Worm (Caenorhabditis elegans): Measurements from ENCODE around the gene C16C10.2.
A peak's percentile ranks its signal among the peaks of the same experiment; 100 is the strongest.

DNA sequence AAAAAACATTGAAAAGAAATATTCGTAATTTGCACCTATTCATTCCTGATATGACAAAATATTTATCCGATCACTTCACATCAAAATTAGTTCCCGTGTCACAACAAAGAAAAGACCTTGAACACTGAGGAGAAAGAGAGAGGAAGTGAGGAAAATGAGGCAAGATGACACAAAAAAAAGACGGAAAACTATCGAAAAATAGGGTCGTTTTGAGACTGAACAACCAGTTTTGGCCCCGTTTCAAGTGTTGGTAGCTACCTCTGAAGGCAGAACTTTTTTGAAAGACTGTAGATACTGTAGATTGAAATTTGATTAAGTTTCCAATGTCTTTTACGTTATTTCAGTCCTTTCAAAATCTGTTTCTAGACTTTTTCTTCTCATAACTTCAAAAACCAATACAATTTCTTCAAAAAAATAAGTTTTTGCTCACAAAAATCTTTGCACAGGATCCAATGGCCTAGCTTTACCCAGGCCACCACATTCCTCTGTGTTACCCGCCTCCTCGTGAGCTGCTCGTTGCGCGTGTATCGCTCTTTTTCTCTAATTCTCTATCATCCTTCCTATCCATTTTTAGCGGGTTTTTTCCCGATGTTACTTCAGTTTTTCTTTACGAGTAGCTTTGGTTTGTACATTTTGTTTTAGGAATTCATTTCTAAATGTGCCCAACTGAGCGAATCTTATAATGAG lies 18.0 kb upstream of the C16C10.2 start:
- TF ChIP-seq ZK546.5 (tag; optimal IDR thresholded peaks at IDR 0.05) (no peak), sem-4 (tag; optimal IDR thresholded peaks at IDR 0.05) (no peak), R02D3.7 (tag; optimal IDR thresholded peaks at IDR 0.05) (no peak), unc-62 (GFP tag; optimal IDR thresholded peaks at IDR 0.05) (no peak), ceh-82 (tag; optimal IDR thresholded peaks at IDR 0.05) (no peak), nhr-11 (tag; optimal IDR thresholded peaks at IDR 0.05) (no peak), ama-1 (optimal IDR thresholded peaks at IDR 0.05) (peak; percentile 46), nhr-237 (tag; optimal IDR thresholded peaks at IDR 0.05) (no peak), lsy-2 (tag; optimal IDR thresholded peaks at IDR 0.05) (peak; percentile 28 to 80), fos-1 (tag; optimal IDR thresholded peaks at IDR 0.05) (peak; percentile 25), dmd-4 (tag; optimal IDR thresholded peaks at IDR 0.05) (no peak)

All from whole organism, L2 larva.